Fruit fly (Drosophila melanogaster): ENCODE data around the gene gzl.

gzl gene

dm6 chr3R:6435219-6435618 is 52.5 kb downstream of the gzl start:
- TF ChIP-seq CG4707 (GFP tag; optimal IDR thresholded peaks at IDR 0.05) (no peak), CG13775 (GFP tag; optimal IDR thresholded peaks at IDR 0.05) (no peak), CG12236 (GFP tag; optimal IDR thresholded peaks at IDR 0.05) (no peak), PHDP (tag; optimal IDR thresholded peaks at IDR 0.05) (no peak), Kr (GFP tag; optimal IDR thresholded peaks at IDR 0.05) (no peak), scrt (GFP tag; optimal IDR thresholded peaks at IDR 0.05) (peak; percentile 66), crol (GFP tag; IDR thresholded peaks at IDR 0.05) (peak; percentile 29), Med (GFP tag) (peak; percentile 67), CG14050 (GFP tag; IDR thresholded peaks at IDR 0.05) (no peak), mld (GFP tag; IDR thresholded peaks at IDR 0.05; ENCODE audit: partially characterized antibody) (no peak), Myb (GFP tag; optimal IDR thresholded peaks at IDR 0.05) (no peak), CG32532 (GFP tag; IDR thresholded peaks at IDR 0.05) (no peak), CG17802 (tag; optimal IDR thresholded peaks at IDR 0.05) (no peak), CG30403 (GFP tag; optimal IDR thresholded peaks at IDR 0.05) (no peak), CG33557 (GFP tag; optimal IDR thresholded peaks at IDR 0.05) (no peak), sisA (GFP tag; IDR thresholded peaks at IDR 0.05) (no peak), kah (GFP tag; optimal IDR thresholded peaks at IDR 0.05) (no peak), Asciz (GFP tag; optimal IDR thresholded peaks at IDR 0.05) (no peak), chinmo (GFP tag; IDR thresholded peaks at IDR 0.05; ENCODE audit: partially characterized antibody) (0 out of 4 replicates have a peak, but pooled peaks have one; percentile 26), bsh (GFP tag; optimal IDR thresholded peaks at IDR 0.05) (no peak), Trl (optimal IDR thresholded peaks at IDR 0.05) (no peak), Trl (GFP tag; optimal IDR thresholded peaks at IDR 0.05) (no peak), jing (GFP tag; optimal IDR thresholded peaks at IDR 0.05) (no peak), CG4854 (GFP tag; optimal IDR thresholded peaks at IDR 0.05) (no peak), salm (tag; optimal IDR thresholded peaks at IDR 0.05) (no peak), CG11398 (GFP tag; optimal IDR thresholded peaks at IDR 0.05) (no peak), tap (tag; optimal IDR thresholded peaks at IDR 0.05) (no peak), gcm2 (GFP tag; optimal IDR thresholded peaks at IDR 0.05) (no peak), TFAM (GFP tag; optimal IDR thresholded peaks at IDR 0.05) (no peak), ftz-f1 (GFP tag; optimal IDR thresholded peaks at IDR 0.05) (no peak), cg (GFP tag; optimal IDR thresholded peaks at IDR 0.05) (peak; percentile 26), CG34422 (GFP tag; IDR thresholded peaks at IDR 0.05) (peak; percentile 28; the same call in 1 of the 3 replicates), zen (tag; optimal IDR thresholded peaks at IDR 0.05) (no peak), sima (GFP tag; optimal IDR thresholded peaks at IDR 0.05) (no peak), onecut (GFP tag; IDR thresholded peaks at IDR 0.05) (peak; percentile 79), NFAT (GFP tag; IDR thresholded peaks at IDR 0.05) (no peak), btn (GFP tag; optimal IDR thresholded peaks at IDR 0.05) (no peak), CG7839 (tag; optimal IDR thresholded peaks at IDR 0.05) (no peak), CG32767 (GFP tag; IDR thresholded peaks at IDR 0.05) (peak; percentile 64), Sin3A (optimal IDR thresholded peaks at IDR 0.05) (no peak), pum (GFP tag; optimal IDR thresholded peaks at IDR 0.05) (no peak), dati (GFP tag; IDR thresholded peaks at IDR 0.05) (no peak), lola (GFP tag; optimal IDR thresholded peaks at IDR 0.05) (no peak), danr (GFP tag; IDR thresholded peaks at IDR 0.05) (no peak), MTF-1 (GFP tag; optimal IDR thresholded peaks at IDR 0.05; ENCODE audit: borderline replicate concordance) (no peak), maf-S (GFP tag; optimal IDR thresholded peaks at IDR 0.05) (no peak), Hand (GFP tag; optimal IDR thresholded peaks at IDR 0.05) (no peak), ci (GFP tag; IDR thresholded peaks at IDR 0.05) (0 out of 3 replicates have a peak, but pooled peaks have one; percentile 44), otp (GFP tag; IDR thresholded peaks at IDR 0.05) (no peak), CG8290 (GFP tag; optimal IDR thresholded peaks at IDR 0.05) (no peak), CG8290 (tag; optimal IDR thresholded peaks at IDR 0.05) (no peak), Hey (tag; optimal IDR thresholded peaks at IDR 0.05) (no peak), CG1529 (GFP tag; optimal IDR thresholded peaks at IDR 0.05) (no peak)
